Worm (Caenorhabditis elegans) whole organism, L2 larva: ENCODE measurements around the gene pars-1.

Experiments used
- ZK546.5 ChIP-seq: sonication (generic microtip); optimal IDR thresholded peaks from 2 replicates; lab custom pipeline; 2017; ENCODE audit warnings: missing biosample characterization, missing genetic modification characterization
- ama-1 ChIP-seq: fragments of 150-350 bp; optimal IDR thresholded peaks from 2 replicates; lab custom pipeline; 2018; ENCODE audit warnings: inconsistent platforms
- blmp-1 ChIP-seq: sonication (generic microtip); optimal IDR thresholded peaks from 2 replicates; lab custom pipeline; 2017; ENCODE audit warnings: missing genetic modification characterization, mild to moderate bottlenecking, missing compliant biosample characterization, antibody characterized with exemption, moderate library complexity; ENCODE audit not compliant: insufficient read depth
- egl-27 ChIP-seq: sonication (generic microtip); optimal IDR thresholded peaks from 3 replicates; lab custom pipeline; 2017; ENCODE audit warnings: missing biosample characterization, missing genetic modification reagents, missing genetic modification characterization
- mdl-1 ChIP-seq, 2 experiments: fragments of 150-350 bp in 1 of 2; sonication (generic microtip) in 1 of 2; optimal IDR thresholded peaks; 2 replicates each; lab custom pipeline; 2017; ENCODE audit warnings: missing biosample characterization in 2 of 2, missing genetic modification characterization in 2 of 2
- nhr-10 ChIP-seq: sonication (generic microtip); optimal IDR thresholded peaks from 2 replicates; lab custom pipeline; 2017; ENCODE audit warnings: missing biosample characterization, missing genetic modification characterization
- nhr-11 ChIP-seq: fragments of 150-350 bp; optimal IDR thresholded peaks from 2 replicates; lab custom pipeline; 2014; ENCODE audit warnings: missing biosample characterization, missing genetic modification characterization
- snpc-4 ChIP-seq: fragments of 150-350 bp; optimal IDR thresholded peaks from 2 replicates; lab custom pipeline; 2014; ENCODE audit warnings: missing biosample characterization, missing genetic modification characterization
- unc-39 ChIP-seq: fragments of 150-350 bp; optimal IDR thresholded peaks from 2 replicates; lab custom pipeline; 2014; ENCODE audit warnings: missing biosample characterization, missing genetic modification characterization
- ztf-1 ChIP-seq: fragments of 200-800 bp; sonication (Bioruptor generic); conservative IDR thresholded peaks from 2 replicates; pipeline ENCODE4 v1.3.6; 2022; ENCODE audit warnings: missing genetic modification characterization, missing compliant biosample characterization

- TF ChIP-seq egl-27 (tag; lab: Kevin White, UChicago) = no peak
- TF ChIP-seq snpc-4 (tag; lab: Kevin White, UChicago) = no peak
- no peak for TF ChIP-seq blmp-1
- no peak for TF ChIP-seq ZK546.5 (tag; lab: Kevin White, UChicago)
- TF ChIP-seq nhr-10 = no peak
- no peak for TF ChIP-seq ama-1 (lab: Kevin White, UChicago)
- no peak for TF ChIP-seq ztf-1 (GFP tag; lab: Robert Waterston, UW)
- TF ChIP-seq unc-39 = no peak
- no peak for TF ChIP-seq mdl-1 (tag; optimal IDR thresholded peaks at IDR 0.05; lab: Kevin White, UChicago)
- no peak for TF ChIP-seq nhr-11
These were observed 15.8 kb upstream of the pars-1 start, which contains the start of gene der-2 for ce11 chrIII:7223029-7223428.
